Fruit fly (Drosophila melanogaster) whole organism, embryonic: ENCODE results near the gene CG43051.

Experiments used
- Asciz ChIP-seq: fragments of 200-800 bp; sonication (Bioruptor generic); optimal IDR thresholded peaks from 2 replicates; lab custom pipeline; 2017; ENCODE audit warnings: missing biosample characterization, mild to moderate bottlenecking, missing genetic modification characterization, missing genetic modification reagents
- Blimp-1 ChIP-seq: fragments of 200-800 bp; sonication (Bioruptor generic); optimal IDR thresholded peaks from 3 replicates; lab custom pipeline; 2018; ENCODE audit warnings: missing biosample characterization, missing genetic modification characterization, mild to moderate bottlenecking, moderate library complexity, missing genetic modification reagents
- CG11456 ChIP-seq: fragments of 200-800 bp; sonication (Bioruptor generic); IDR thresholded peaks from 3 replicates; pipeline ENCODE4 v1.3.6; 2022; ENCODE audit warnings: missing biosample characterization, missing genetic modification characterization
- CG11695 ChIP-seq: fragments of 200-800 bp; sonication (Bioruptor generic); IDR thresholded peaks from 3 replicates; pipeline ENCODE4 v1.3.6; 2022; ENCODE audit warnings: missing biosample characterization, missing genetic modification characterization
- CG15269 ChIP-seq: fragments of 200-800 bp; sonication (Bioruptor generic); optimal IDR thresholded peaks from 2 replicates; lab custom pipeline; 2018; ENCODE audit warnings: missing biosample characterization, mild to moderate bottlenecking, missing genetic modification characterization, moderate library complexity
- CG15479 ChIP-seq: fragments of 200-800 bp; sonication (Bioruptor generic); optimal IDR thresholded peaks from 3 replicates; lab custom pipeline; 2019; ENCODE audit warnings: missing biosample characterization, mild to moderate bottlenecking, missing genetic modification characterization, moderate library complexity
- CG1602 ChIP-seq: fragments of 200-800 bp; sonication (Bioruptor generic); optimal IDR thresholded peaks from 3 replicates; lab custom pipeline; 2016; ENCODE audit warnings: missing biosample characterization, missing genetic modification characterization
- CG2678 ChIP-seq: fragments of 200-800 bp; sonication (Bioruptor generic); optimal IDR thresholded peaks from 3 replicates; lab custom pipeline; 2019; ENCODE audit warnings: missing biosample characterization, mild to moderate bottlenecking, missing genetic modification characterization, moderate library complexity
- CG2875 ChIP-seq: fragments of 200-800 bp; sonication (Bioruptor generic); optimal IDR thresholded peaks from 2 replicates; lab custom pipeline; 2017; ENCODE audit warnings: missing biosample characterization, mild to moderate bottlenecking, missing genetic modification characterization, missing genetic modification reagents
- CG31224 ChIP-seq: fragments of 200-800 bp; sonication (Bioruptor generic); IDR thresholded peaks from 2 replicates; pipeline ENCODE4 v1.3.6; 2022; ENCODE audit warnings: missing biosample characterization, missing genetic modification characterization
- CG32532 ChIP-seq: fragments of 200-800 bp; sonication (Bioruptor generic); IDR thresholded peaks from 2 replicates; pipeline ENCODE4 v1.3.6; 2022; ENCODE audit warnings: missing biosample characterization, missing genetic modification characterization
- CG4328 ChIP-seq: fragments of 200-800 bp; sonication (Bioruptor generic); optimal IDR thresholded peaks from 3 replicates; lab custom pipeline; 2017; ENCODE audit warnings: missing biosample characterization, missing genetic modification reagents, missing genetic modification characterization
- CG4360 ChIP-seq: fragments of 200-800 bp; sonication (Bioruptor generic); IDR thresholded peaks from 2 replicates; pipeline ENCODE4 v1.3.6; 2022; ENCODE audit warnings: missing biosample characterization, missing genetic modification characterization
- CG5953 ChIP-seq: fragments of 200-800 bp; sonication (Bioruptor generic); IDR thresholded peaks from 2 replicates; pipeline ENCODE4 v1.3.6; 2022; ENCODE audit warnings: missing biosample characterization, missing genetic modification characterization
- CG6689 ChIP-seq: fragments of 200-800 bp; sonication (Bioruptor generic); IDR thresholded peaks from 2 replicates; pipeline ENCODE4 v1.3.6; 2022; ENCODE audit warnings: missing biosample characterization, missing genetic modification characterization
- CG6791 ChIP-seq: fragments of 200-800 bp; sonication (Bioruptor generic); IDR thresholded peaks from 3 replicates; pipeline ENCODE4 v1.3.6; 2022; ENCODE audit warnings: missing biosample characterization, missing genetic modification characterization; ENCODE audit not compliant: partially characterized antibody
- CG8924 ChIP-seq: fragments of 200-800 bp; optimal IDR thresholded peaks from 3 replicates; lab custom pipeline; 2019; ENCODE audit warnings: missing biosample characterization, mild to moderate bottlenecking, missing genetic modification characterization, moderate library complexity
- CkIIα-i1 ChIP-seq: fragments of 200-800 bp; sonication (Bioruptor generic); IDR thresholded peaks from 2 replicates; pipeline ENCODE4 v1.3.6; 2022; ENCODE audit warnings: missing biosample characterization, missing genetic modification characterization
- Dad ChIP-seq: fragments of 200-800 bp; sonication (Bioruptor generic); optimal IDR thresholded peaks from 3 replicates; lab custom pipeline; 2016; ENCODE audit warnings: missing biosample characterization, missing genetic modification characterization
- E2f2 ChIP-seq: fragments of 200-800 bp; sonication (Bioruptor generic); IDR thresholded peaks from 2 replicates; pipeline ENCODE4 v1.3.6; 2022; ENCODE audit warnings: missing biosample characterization, missing genetic modification characterization
- Hr39 ChIP-seq: fragments of >200 bp; optimal IDR thresholded peaks from 2 replicates; lab custom pipeline; 2017
- Med ChIP-seq: fragments of 200-800 bp; sonication (Bioruptor generic); peaks from one replicate; lab custom pipeline; 2016; ENCODE audit warnings: missing biosample characterization, missing genetic modification characterization, mild to moderate bottlenecking, inconsistent platforms, moderate library complexity
- NfI ChIP-seq: fragments of 200-800 bp; sonication (Bioruptor generic); optimal IDR thresholded peaks from 3 replicates; lab custom pipeline; 2018; ENCODE audit warnings: missing biosample characterization, mild to moderate bottlenecking, missing genetic modification characterization, moderate library complexity
- Oli ChIP-seq: fragments of 200-800 bp; sonication (Bioruptor generic); optimal IDR thresholded peaks from 2 replicates; lab custom pipeline; 2018; ENCODE audit warnings: missing biosample characterization, mild to moderate bottlenecking, missing genetic modification characterization, moderate library complexity
- Pdp1 ChIP-seq, 2 experiments: fragments of 200-800 bp; sonication (Bioruptor generic); optimal IDR thresholded peaks; 3 replicates each; lab custom pipeline; 2016; ENCODE audit warnings: missing biosample characterization in 2 of 2, missing genetic modification characterization in 2 of 2, mild to moderate bottlenecking in 1 of 2, moderate library complexity in 1 of 2
- Spps ChIP-seq: fragments of 200-800 bp; sonication (Bioruptor generic); optimal IDR thresholded peaks from 2 replicates; lab custom pipeline; 2018; ENCODE audit warnings: missing biosample characterization, mild to moderate bottlenecking, missing genetic modification characterization
- Xbp1 ChIP-seq: fragments of 200-800 bp; sonication (Bioruptor generic); optimal IDR thresholded peaks from 3 replicates; lab custom pipeline; 2016; ENCODE audit warnings: missing biosample characterization, mild to moderate bottlenecking, missing genetic modification characterization
- ash1 ChIP-seq: fragments of 200-800 bp; sonication (Bioruptor generic); optimal IDR thresholded peaks from 2 replicates; lab custom pipeline; 2018; ENCODE audit warnings: missing biosample characterization, mild to moderate bottlenecking, missing genetic modification characterization
- bab2 ChIP-seq: fragments of 200-800 bp; sonication (Bioruptor generic); optimal IDR thresholded peaks from 2 replicates; lab custom pipeline; 2016; ENCODE audit warnings: missing biosample characterization, missing genetic modification characterization
- br ChIP-seq: fragments of >200 bp; optimal IDR thresholded peaks from 2 replicates; lab custom pipeline; 2017
- ci ChIP-seq: fragments of 200-800 bp; sonication (Bioruptor generic); IDR thresholded peaks from 3 replicates; pipeline ENCODE4 v1.3.6; 2022; ENCODE audit warnings: missing biosample characterization, missing genetic modification characterization
- cwo ChIP-seq: fragments of 200-800 bp; sonication (Bioruptor generic); optimal IDR thresholded peaks from 3 replicates; lab custom pipeline; 2017; ENCODE audit warnings: missing biosample characterization, missing genetic modification characterization, mild to moderate bottlenecking, moderate library complexity, missing genetic modification reagents
- eve ChIP-seq, 2 experiments: fragments of >200 bp; optimal IDR thresholded peaks; 2 replicates each; lab custom pipeline; 2017; ENCODE audit warnings: missing biosample characterization in 2 of 2, missing genetic modification characterization in 2 of 2
- gro ChIP-seq: fragments of 200-800 bp; sonication (Bioruptor generic); optimal IDR thresholded peaks from 2 replicates; lab custom pipeline; 2016; ENCODE audit warnings: missing biosample characterization, missing genetic modification characterization
- ham ChIP-seq: fragments of 200-800 bp; sonication (Bioruptor generic); IDR thresholded peaks from 2 replicates; pipeline ENCODE4 v1.3.6; 2022; ENCODE audit warnings: missing biosample characterization, missing genetic modification characterization
- jigr1 ChIP-seq: fragments of 200-800 bp; sonication (Bioruptor generic); IDR thresholded peaks from 3 replicates; pipeline ENCODE4 v1.3.6; 2022; ENCODE audit warnings: missing biosample characterization, missing genetic modification characterization
- jing ChIP-seq: fragments of 200-800 bp; sonication (Bioruptor generic); optimal IDR thresholded peaks from 2 replicates; lab custom pipeline; 2018; ENCODE audit warnings: missing biosample characterization, mild to moderate bottlenecking, missing genetic modification characterization
- mirr ChIP-seq: fragments of 200-800 bp; sonication (Bioruptor generic); optimal IDR thresholded peaks from 3 replicates; lab custom pipeline; 2018; ENCODE audit warnings: missing biosample characterization, mild to moderate bottlenecking, missing genetic modification characterization
- org-1 ChIP-seq: fragments of 200-800 bp; sonication (Bioruptor generic); optimal IDR thresholded peaks from 2 replicates; lab custom pipeline; 2017; ENCODE audit warnings: missing biosample characterization, missing genetic modification characterization
- peb ChIP-seq: fragments of 200-800 bp; sonication (Bioruptor generic); IDR thresholded peaks from 2 replicates; pipeline ENCODE4 v1.3.6; 2022; ENCODE audit warnings: missing biosample characterization, missing genetic modification characterization
- pnt ChIP-seq: fragments of 200-800 bp; sonication (Bioruptor generic); optimal IDR thresholded peaks from 3 replicates; lab custom pipeline; 2016; ENCODE audit warnings: missing biosample characterization, missing genetic modification characterization
- pum ChIP-seq: fragments of 200-800 bp; sonication (Bioruptor generic); optimal IDR thresholded peaks from 2 replicates; lab custom pipeline; 2016; ENCODE audit warnings: missing biosample characterization, missing genetic modification characterization
- ro ChIP-seq: fragments of 200-800 bp; sonication (Bioruptor generic); IDR thresholded peaks from 2 replicates; pipeline ENCODE4 v1.3.6; 2022; ENCODE audit warnings: missing biosample characterization, missing genetic modification characterization
- salm ChIP-seq: fragments of 200-800 bp; sonication (Bioruptor generic); optimal IDR thresholded peaks from 2 replicates; lab custom pipeline; 2018; ENCODE audit warnings: missing biosample characterization, mild to moderate bottlenecking, missing genetic modification characterization
- sc ChIP-seq, 3 experiments: fragments of >200 bp in 2 of 3; fragments of 200-800 bp in 1 of 3; sonication (Bioruptor generic) in 1 of 3; optimal IDR thresholded peaks; 2 replicates in 2 of 3; 3 replicates in 1 of 3; lab custom pipeline; 2017; ENCODE audit warnings: mild to moderate bottlenecking in 1 of 3, missing biosample characterization in 1 of 3, missing genetic modification characterization in 1 of 3, missing genetic modification reagents in 1 of 3
- tx ChIP-seq: fragments of 200-800 bp; sonication (Bioruptor generic); optimal IDR thresholded peaks from 2 replicates; lab custom pipeline; 2016; ENCODE audit warnings: missing biosample characterization, missing genetic modification characterization
- usp ChIP-seq: fragments of >200 bp; optimal IDR thresholded peaks from 2 replicates; lab custom pipeline; 2017; ENCODE audit warnings: missing biosample characterization, missing genetic modification characterization
- vfl ChIP-seq: fragments of 200-800 bp; sonication (Bioruptor generic); optimal IDR thresholded peaks from 2 replicates; lab custom pipeline; 2016; ENCODE audit warnings: missing biosample characterization, missing genetic modification characterization
- zf30C ChIP-seq: fragments of 200-800 bp; sonication (Bioruptor generic); optimal IDR thresholded peaks from 3 replicates; lab custom pipeline; 2018; ENCODE audit warnings: missing biosample characterization, mild to moderate bottlenecking, missing genetic modification characterization

CG43051 gene

DNA sequence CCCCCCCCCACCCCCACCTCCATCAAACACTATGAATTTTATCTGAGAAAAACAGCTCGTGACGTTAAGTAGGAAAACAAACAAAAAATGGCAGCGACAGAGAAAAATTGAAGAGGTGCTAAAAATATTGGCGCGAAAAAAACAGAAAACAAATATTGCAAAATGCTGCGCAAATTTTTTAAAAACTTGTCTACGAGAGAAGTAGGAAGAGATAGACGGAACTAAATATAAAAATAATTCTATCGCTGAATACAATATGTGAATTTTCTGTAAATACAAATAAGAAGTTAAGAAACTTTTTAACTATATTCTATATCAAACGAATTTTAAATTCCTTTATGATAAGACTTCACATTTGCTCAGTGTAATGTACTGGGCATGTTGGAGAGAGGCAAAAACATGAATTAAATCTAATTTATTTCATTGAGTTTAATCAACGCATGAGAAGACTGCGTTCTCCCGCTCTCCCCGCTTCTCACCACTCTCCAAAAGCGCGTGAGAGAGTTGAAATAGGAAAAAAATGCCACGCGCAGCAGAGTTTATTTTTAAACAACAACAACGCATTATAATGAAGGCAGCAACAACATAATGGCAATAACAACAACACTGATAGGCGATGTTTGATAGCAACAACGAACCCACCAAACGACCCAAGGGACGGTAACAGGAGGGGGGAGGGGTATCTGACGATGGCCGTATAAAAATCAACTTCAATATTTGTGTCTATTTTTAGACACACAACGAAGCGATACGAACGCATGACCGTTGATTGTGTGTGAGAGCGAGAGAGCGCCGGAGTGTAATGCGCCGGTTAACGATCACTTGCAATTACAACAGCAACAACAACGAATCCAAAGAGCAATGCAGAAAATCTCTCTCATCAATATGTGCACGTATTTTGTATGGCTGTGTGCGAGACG is 21.6 kb downstream of the CG43051 start (continued):
- TF ChIP-seq pnt (GFP tag; lab: Kevin White, UChicago) (no peak), ham (no peak), org-1 (GFP tag; lab: Kevin White, UChicago) (no peak), CG11695 (0 out of 3 replicates have a peak, but pooled peaks have one; percentile 21), CG4360 (GFP tag; lab: Robert Waterston, UW) (peak; percentile 99), eve (GFP tag; optimal IDR thresholded peaks at IDR 0.05; lab: Kevin White, UChicago) (peak in 1 of 2 experiments; percentile 68), CG31224 (GFP tag; lab: Robert Waterston, UW) (no peak), vfl (GFP tag; lab: Kevin White, UChicago) (no peak), CG4328 (GFP tag; lab: Kevin White, UChicago) (no peak), Oli (tag; lab: Kevin White, UChicago) (peak; percentile 33), tx (GFP tag; lab: Kevin White, UChicago) (no peak), Spps (tag; lab: Kevin White, UChicago) (no peak), mirr (GFP tag; lab: Kevin White, UChicago) (peak; percentile 95), NfI (GFP tag; lab: Kevin White, UChicago) (no peak), CG8924 (tag; lab: Kevin White, UChicago) (peak; percentile 23), jigr1 (GFP tag; lab: Robert Waterston, UW) (no peak), sc (optimal IDR thresholded peaks at IDR 0.05; lab: Kevin White, UChicago) (no peak), sc (GFP tag; optimal IDR thresholded peaks at IDR 0.05; lab: Kevin White, UChicago) (no peak), bab2 (no peak), CkIIα-i1 (no peak), salm (tag; lab: Kevin White, UChicago) (peak; percentile 34), cwo (peak; percentile 74), CG2875 (GFP tag; lab: Kevin White, UChicago) (no peak), peb (no peak), CG1602 (GFP tag; lab: Kevin White, UChicago) (no peak), Dad (GFP tag; lab: Kevin White, UChicago) (no peak), usp (GFP tag; lab: Kevin White, UChicago) (no peak), Pdp1 (GFP tag; optimal IDR thresholded peaks at IDR 0.05; lab: Kevin White, UChicago) (peak; percentile 25 to 45), ro (GFP tag; lab: Robert Waterston, UW) (no peak), CG15479 (GFP tag; lab: Kevin White, UChicago) (peak; percentile 80), E2f2 (GFP tag; lab: Robert Waterston, UW) (no peak), gro (GFP tag; lab: Kevin White, UChicago) (peak; percentile 73), CG11456 (no peak), jing (GFP tag; lab: Kevin White, UChicago) (no peak), Xbp1 (GFP tag; lab: Kevin White, UChicago) (no peak), Blimp-1 (no peak), ash1 (peak; percentile 45), ci (GFP tag; lab: Robert Waterston, UW) (peak; percentile 56; the same call in 2 of the 3 replicates), pum (GFP tag; lab: Kevin White, UChicago) (no peak), Hr39 (lab: Kevin White, UChicago) (no peak), CG2678 (tag; lab: Kevin White, UChicago) (no peak), CG32532 (peak; percentile 34), CG15269 (tag; lab: Kevin White, UChicago) (no peak), CG5953 (GFP tag; lab: Robert Waterston, UW) (peak; percentile 33; the same call in 1 of the 2 replicates), CG6689 (0 out of 2 replicates have a peak, but pooled peaks have one; percentile 12), Med (GFP tag; lab: Kevin White, UChicago) (peak; percentile 85), CG6791 (GFP tag; lab: Robert Waterston, UW) (no peak), zf30C (GFP tag; lab: Kevin White, UChicago) (no peak), Asciz (GFP tag; lab: Kevin White, UChicago) (no peak), br (lab: Kevin White, UChicago) (no peak)
